Fruit fly (Drosophila melanogaster) whole organism, embryonic: ENCODE results near the gene CG13634.

Source experiments
- CG10209 ChIP-seq: fragments of 200-800 bp; sonication (Bioruptor generic); optimal IDR thresholded peaks from 3 replicates; lab custom pipeline; 2017; ENCODE audit warnings: missing biosample characterization, mild to moderate bottlenecking, missing genetic modification characterization, missing genetic modification reagents
- CG4360 ChIP-seq: fragments of 200-800 bp; sonication (Bioruptor generic); IDR thresholded peaks from 2 replicates; pipeline ENCODE4 v1.3.6; 2022; ENCODE audit warnings: missing biosample characterization, missing genetic modification characterization
- CkIIα-i1 ChIP-seq: fragments of 200-800 bp; sonication (Bioruptor generic); IDR thresholded peaks from 2 replicates; pipeline ENCODE4 v1.3.6; 2022; ENCODE audit warnings: missing biosample characterization, missing genetic modification characterization
- chinmo ChIP-seq: fragments of 200-800 bp; sonication (Bioruptor generic); IDR thresholded peaks from 4 replicates; pipeline ENCODE4 v1.3.6; 2022; ENCODE audit warnings: missing biosample characterization, missing genetic modification characterization; ENCODE audit not compliant: partially characterized antibody
- cwo ChIP-seq: fragments of 200-800 bp; sonication (Bioruptor generic); optimal IDR thresholded peaks from 3 replicates; lab custom pipeline; 2017; ENCODE audit warnings: missing biosample characterization, missing genetic modification characterization, mild to moderate bottlenecking, moderate library complexity, missing genetic modification reagents
- h ChIP-seq: fragments of >200 bp; optimal IDR thresholded peaks from 2 replicates; lab custom pipeline; 2017
- lov ChIP-seq, 2 experiments: fragments of 200-800 bp in 1 of 2; fragments of >200 bp in 1 of 2; sonication (Bioruptor generic) in 1 of 2; IDR thresholded peaks in 1 of 2; optimal IDR thresholded peaks in 1 of 2; 2 replicates in 1 of 2; 3 replicates in 1 of 2; pipeline versions ENCODE4 v1.3.6 to Lab custom; 2017 to 2022; ENCODE audit warnings: missing biosample characterization in 1 of 2, missing genetic modification characterization in 1 of 2
- psq ChIP-seq: fragments of 200-800 bp; sonication (Bioruptor generic); optimal IDR thresholded peaks from 2 replicates; lab custom pipeline; 2017; ENCODE audit warnings: missing biosample characterization, missing genetic modification characterization
- sc ChIP-seq, 3 experiments: fragments of >200 bp in 2 of 3; fragments of 200-800 bp in 1 of 3; sonication (Bioruptor generic) in 1 of 3; optimal IDR thresholded peaks; 2 replicates in 2 of 3; 3 replicates in 1 of 3; lab custom pipeline; 2017; ENCODE audit warnings: mild to moderate bottlenecking in 1 of 3, missing biosample characterization in 1 of 3, missing genetic modification characterization in 1 of 3, missing genetic modification reagents in 1 of 3
- shn ChIP-seq: fragments of 200-800 bp; sonication (Bioruptor generic); optimal IDR thresholded peaks from 3 replicates; lab custom pipeline; 2016; ENCODE audit warnings: missing biosample characterization, missing genetic modification characterization
- slbo ChIP-seq: fragments of 200-800 bp; sonication (Bioruptor generic); IDR thresholded peaks from 2 replicates; pipeline ENCODE4 v1.3.6; 2022; ENCODE audit warnings: missing biosample characterization, missing genetic modification characterization

dm6 chr3R:24787734-24788133 lies 2.2 kb downstream of the CG13634 start, which contains the start of gene Ets96B:
- TF ChIP-seq sc (optimal IDR thresholded peaks at IDR 0.05; lab: Kevin White, UChicago) (no peak), sc (GFP tag; optimal IDR thresholded peaks at IDR 0.05; lab: Kevin White, UChicago) (no peak), slbo (GFP tag; lab: Robert Waterston, UW) (no peak), CG10209 (GFP tag; lab: Kevin White, UChicago) (no peak), cwo (GFP tag; lab: Kevin White, UChicago) (no peak), psq (GFP tag; lab: Kevin White, UChicago) (no peak), lov (optimal IDR thresholded peaks at IDR 0.05; lab: Kevin White, UChicago) (no peak), lov (GFP tag; IDR thresholded peaks at IDR 0.05; lab: Robert Waterston, UW) (no peak), CkIIα-i1 (GFP tag; lab: Robert Waterston, UW) (no peak), CG4360 (GFP tag; lab: Robert Waterston, UW) (no peak), chinmo (GFP tag; lab: Robert Waterston, UW) (no peak), h (lab: Kevin White, UChicago) (no peak), shn (GFP tag; lab: Kevin White, UChicago) (no peak)
